Fruit fly (Drosophila melanogaster) whole organism, embryonic: ENCODE measurements around the gene Cad89D.

Experiments used
- BEAF-32 ChIP-seq: fragments of 200-800 bp; sonication (Bioruptor generic); optimal IDR thresholded peaks from 3 replicates; lab custom pipeline; 2017; ENCODE audit warnings: missing biosample characterization, missing genetic modification characterization, mild to moderate bottlenecking, moderate library complexity, missing genetic modification reagents
- Bteb2 ChIP-seq: fragments of 200-800 bp; sonication (Bioruptor generic); optimal IDR thresholded peaks from 2 replicates; lab custom pipeline; 2016; ENCODE audit warnings: missing biosample characterization, missing genetic modification characterization
- CG10431 ChIP-seq: fragments of 200-800 bp; sonication (Bioruptor generic); optimal IDR thresholded peaks from 3 replicates; lab custom pipeline; 2018; ENCODE audit warnings: missing biosample characterization, mild to moderate bottlenecking, missing genetic modification characterization
- CG10462 ChIP-seq: fragments of 200-800 bp; sonication (Bioruptor generic); optimal IDR thresholded peaks from 2 replicates; lab custom pipeline; 2016; ENCODE audit warnings: missing biosample characterization, missing genetic modification characterization
- CG10959 ChIP-seq: fragments of 200-800 bp; sonication (Bioruptor generic); IDR thresholded peaks from 2 replicates; pipeline ENCODE4 v1.3.6; 2022; ENCODE audit warnings: missing biosample characterization, missing genetic modification characterization
- CG11560 ChIP-seq: fragments of 200-800 bp; sonication (Bioruptor generic); IDR thresholded peaks from 3 replicates; pipeline ENCODE4 v1.3.6; 2022; ENCODE audit warnings: missing biosample characterization, missing genetic modification characterization
- CG11696 ChIP-seq: fragments of 200-800 bp; sonication (Bioruptor generic); IDR thresholded peaks from 2 replicates; pipeline ENCODE4 v1.3.6; 2022; ENCODE audit warnings: missing biosample characterization, missing genetic modification characterization
- CG13424 ChIP-seq: fragments of 200-800 bp; sonication (Bioruptor generic); optimal IDR thresholded peaks from 2 replicates; lab custom pipeline; 2019; ENCODE audit warnings: missing biosample characterization, mild to moderate bottlenecking, missing genetic modification characterization, moderate library complexity
- CG14667 ChIP-seq: fragments of 200-800 bp; sonication (Bioruptor generic); IDR thresholded peaks from 2 replicates; pipeline ENCODE4 v1.3.6; 2022; ENCODE audit warnings: missing biosample characterization, missing genetic modification characterization
- CG15269 ChIP-seq: fragments of 200-800 bp; sonication (Bioruptor generic); optimal IDR thresholded peaks from 2 replicates; lab custom pipeline; 2018; ENCODE audit warnings: missing biosample characterization, mild to moderate bottlenecking, missing genetic modification characterization, moderate library complexity
- CG2120 ChIP-seq: fragments of 200-800 bp; sonication (Bioruptor generic); optimal IDR thresholded peaks from 3 replicates; lab custom pipeline; 2016; ENCODE audit warnings: missing biosample characterization, missing genetic modification characterization
- CG31388 ChIP-seq: fragments of 200-800 bp; sonication (Bioruptor generic); optimal IDR thresholded peaks from 2 replicates; lab custom pipeline; 2016; ENCODE audit warnings: missing biosample characterization, missing genetic modification characterization
- CG34224 ChIP-seq: fragments of 200-800 bp; sonication (Bioruptor generic); IDR thresholded peaks from 3 replicates; pipeline ENCODE4 v1.3.6; 2022; ENCODE audit warnings: missing biosample characterization, missing genetic modification characterization; ENCODE audit not compliant: partially characterized antibody
- CG34376 ChIP-seq: fragments of 200-800 bp; sonication (Bioruptor generic); optimal IDR thresholded peaks from 2 replicates; lab custom pipeline; 2018; ENCODE audit warnings: missing biosample characterization, mild to moderate bottlenecking, missing genetic modification characterization
- CG34422 ChIP-seq: fragments of 200-800 bp; sonication (Bioruptor generic); IDR thresholded peaks from 3 replicates; pipeline ENCODE4 v1.3.6; 2022; ENCODE audit warnings: missing biosample characterization, missing genetic modification characterization
- CG4328 ChIP-seq: fragments of 200-800 bp; sonication (Bioruptor generic); optimal IDR thresholded peaks from 3 replicates; lab custom pipeline; 2017; ENCODE audit warnings: missing biosample characterization, missing genetic modification reagents, missing genetic modification characterization
- CG43689 ChIP-seq: fragments of 200-800 bp; sonication (Bioruptor generic); IDR thresholded peaks from 2 replicates; pipeline ENCODE4 v1.3.6; 2022; ENCODE audit warnings: missing biosample characterization, missing genetic modification characterization
- CG4854 ChIP-seq: fragments of 200-800 bp; sonication (Bioruptor generic); optimal IDR thresholded peaks from 2 replicates; lab custom pipeline; 2016; ENCODE audit warnings: missing biosample characterization, missing genetic modification characterization, inconsistent platforms
- CG9437 ChIP-seq: fragments of 200-800 bp; sonication (Bioruptor generic); optimal IDR thresholded peaks from 2 replicates; lab custom pipeline; 2018; ENCODE audit warnings: missing biosample characterization, mild to moderate bottlenecking, missing genetic modification characterization
- Doc3 ChIP-seq: fragments of 200-800 bp; sonication (Bioruptor generic); IDR thresholded peaks from 3 replicates; pipeline ENCODE4 v1.3.6; 2022; ENCODE audit warnings: missing biosample characterization, missing genetic modification characterization; ENCODE audit not compliant: partially characterized antibody
- Drgx ChIP-seq: fragments of 200-800 bp; sonication (Bioruptor generic); IDR thresholded peaks from 2 replicates; pipeline ENCODE4 v1.3.6; 2022; ENCODE audit warnings: missing biosample characterization, missing genetic modification characterization
- HLH4C ChIP-seq: fragments of 200-800 bp; sonication (Bioruptor generic); IDR thresholded peaks from 3 replicates; pipeline ENCODE4 v1.3.6; 2022; ENCODE audit warnings: missing biosample characterization, missing genetic modification characterization; ENCODE audit not compliant: partially characterized antibody
- Hey ChIP-seq: fragments of 200-800 bp; sonication (Bioruptor generic); optimal IDR thresholded peaks from 3 replicates; lab custom pipeline; 2018; ENCODE audit warnings: missing biosample characterization, mild to moderate bottlenecking, missing genetic modification characterization
- Hr78 ChIP-seq, 2 experiments: fragments of 200-800 bp in 1 of 2; fragments of >200 bp in 1 of 2; sonication (Bioruptor generic) in 1 of 2; optimal IDR thresholded peaks; 2 replicates each; lab custom pipeline; 2017 to 2019; ENCODE audit warnings: missing biosample characterization in 2 of 2, missing genetic modification characterization in 2 of 2, mild to moderate bottlenecking in 1 of 2, moderate library complexity in 1 of 2
- Mad ChIP-seq: fragments of 200-800 bp; sonication (Bioruptor generic); optimal IDR thresholded peaks from 2 replicates; lab custom pipeline; 2016; ENCODE audit warnings: missing biosample characterization, missing genetic modification characterization
- Rfx ChIP-seq: fragments of 200-800 bp; sonication (Bioruptor generic); IDR thresholded peaks from 2 replicates; pipeline ENCODE4 v1.3.6; 2022; ENCODE audit warnings: missing biosample characterization, missing genetic modification characterization
- Rx ChIP-seq: fragments of 200-800 bp; sonication (Bioruptor generic); IDR thresholded peaks from 2 replicates; pipeline ENCODE4 v1.3.6; 2022; ENCODE audit warnings: missing biosample characterization, missing genetic modification characterization
- Xrp1 ChIP-seq: fragments of 200-800 bp; sonication (Bioruptor generic); IDR thresholded peaks from 2 replicates; pipeline ENCODE4 v1.3.6; 2022; ENCODE audit warnings: missing biosample characterization, missing genetic modification characterization
- cas ChIP-seq: fragments of 200-800 bp; sonication (Bioruptor generic); IDR thresholded peaks from 2 replicates; pipeline ENCODE4 v1.3.6; 2022; ENCODE audit warnings: missing biosample characterization, missing genetic modification characterization
- dan ChIP-seq: fragments of 200-800 bp; sonication (Bioruptor generic); IDR thresholded peaks from 2 replicates; pipeline ENCODE4 v1.3.6; 2022; ENCODE audit warnings: missing biosample characterization, missing genetic modification characterization
- dmrt11E ChIP-seq: fragments of 200-800 bp; sonication (Bioruptor generic); optimal IDR thresholded peaks from 3 replicates; lab custom pipeline; 2018; ENCODE audit warnings: missing biosample characterization, mild to moderate bottlenecking, missing genetic modification characterization, moderate library complexity
- dpn ChIP-seq, 2 experiments: fragments of 200-800 bp; sonication (Bioruptor generic); optimal IDR thresholded peaks; 3 replicates each; lab custom pipeline; 2016; ENCODE audit warnings: missing biosample characterization in 2 of 2, missing genetic modification characterization in 2 of 2
- en ChIP-seq: fragments of 200-800 bp; sonication (Bioruptor generic); optimal IDR thresholded peaks from 2 replicates; lab custom pipeline; 2016; ENCODE audit warnings: missing biosample characterization, missing genetic modification characterization
- ftz-f1 ChIP-seq: fragments of 200-800 bp; sonication (Bioruptor generic); optimal IDR thresholded peaks from 2 replicates; lab custom pipeline; 2016; ENCODE audit warnings: missing biosample characterization, missing genetic modification characterization
- gcm ChIP-seq: fragments of 200-800 bp; sonication (Bioruptor generic); optimal IDR thresholded peaks from 2 replicates; lab custom pipeline; 2019; ENCODE audit warnings: missing biosample characterization, mild to moderate bottlenecking, missing genetic modification characterization, moderate library complexity
- gro ChIP-seq: fragments of 200-800 bp; sonication (Bioruptor generic); optimal IDR thresholded peaks from 2 replicates; lab custom pipeline; 2016; ENCODE audit warnings: missing biosample characterization, missing genetic modification characterization
- jigr1 ChIP-seq: fragments of 200-800 bp; sonication (Bioruptor generic); IDR thresholded peaks from 3 replicates; pipeline ENCODE4 v1.3.6; 2022; ENCODE audit warnings: missing biosample characterization, missing genetic modification characterization
- kni ChIP-seq: fragments of 200-800 bp; sonication (Bioruptor generic); optimal IDR thresholded peaks from 3 replicates; lab custom pipeline; 2017; ENCODE audit warnings: mild to moderate bottlenecking, missing biosample characterization, missing genetic modification reagents, missing genetic modification characterization
- lbe ChIP-seq: fragments of 200-800 bp; sonication (Bioruptor generic); optimal IDR thresholded peaks from 2 replicates; lab custom pipeline; 2016; ENCODE audit warnings: missing biosample characterization, mild to moderate bottlenecking, missing genetic modification characterization
- oc ChIP-seq: fragments of 200-800 bp; sonication (Bioruptor generic); optimal IDR thresholded peaks from 2 replicates; lab custom pipeline; 2018; ENCODE audit warnings: missing biosample characterization, mild to moderate bottlenecking, missing genetic modification characterization, moderate library complexity
- p53 ChIP-seq: fragments of 200-800 bp; sonication (Bioruptor generic); optimal IDR thresholded peaks from 2 replicates; lab custom pipeline; 2016; ENCODE audit warnings: missing biosample characterization, missing genetic modification characterization
- peb ChIP-seq: fragments of 200-800 bp; sonication (Bioruptor generic); IDR thresholded peaks from 2 replicates; pipeline ENCODE4 v1.3.6; 2022; ENCODE audit warnings: missing biosample characterization, missing genetic modification characterization
- pfk ChIP-seq: fragments of 200-800 bp; sonication (Bioruptor generic); optimal IDR thresholded peaks from 2 replicates; lab custom pipeline; 2018; ENCODE audit warnings: missing biosample characterization, mild to moderate bottlenecking, missing genetic modification characterization, moderate library complexity
- pnt ChIP-seq: fragments of 200-800 bp; sonication (Bioruptor generic); optimal IDR thresholded peaks from 3 replicates; lab custom pipeline; 2016; ENCODE audit warnings: missing biosample characterization, missing genetic modification characterization
- schlank ChIP-seq: fragments of 200-800 bp; sonication (Bioruptor generic); optimal IDR thresholded peaks from 2 replicates; lab custom pipeline; 2018; ENCODE audit warnings: missing biosample characterization, mild to moderate bottlenecking, missing genetic modification characterization
- slp2 ChIP-seq: fragments of 200-800 bp; sonication (Bioruptor generic); optimal IDR thresholded peaks from 2 replicates; lab custom pipeline; 2016; ENCODE audit warnings: missing biosample characterization, missing genetic modification characterization
- tin ChIP-seq: fragments of 200-800 bp; sonication (Bioruptor generic); optimal IDR thresholded peaks from 3 replicates; lab custom pipeline; 2016; ENCODE audit warnings: missing biosample characterization, missing genetic modification characterization
- toy ChIP-seq: fragments of 200-800 bp; sonication (Bioruptor generic); IDR thresholded peaks from 2 replicates; pipeline ENCODE4 v1.3.6; 2022; ENCODE audit warnings: missing biosample characterization, missing genetic modification characterization
- tup ChIP-seq: fragments of 200-800 bp; sonication (Bioruptor generic); optimal IDR thresholded peaks from 2 replicates; lab custom pipeline; 2016; ENCODE audit warnings: missing biosample characterization, mild to moderate bottlenecking, missing genetic modification characterization, moderate library complexity
- z ChIP-seq: fragments of 200-800 bp; sonication (Bioruptor generic); IDR thresholded peaks from 3 replicates; pipeline ENCODE4 v1.3.6; 2022; ENCODE audit warnings: missing biosample characterization, missing genetic modification characterization

Cad89D gene

dm6 chr3R:16469501-16470263, 25.5 kb downstream of the Cad89D start, which contains the start of the genes CG42232 and CSN5:
Gene CG42232 (minus strand): TSS chr3R:16469663.
Gene CSN5 (plus strand): TSS chr3R:16470099.
- TF ChIP-seq Rfx: peak; percentile 65; the same call in 1 of the 2 replicates
- TF ChIP-seq peb: no peak
- TF ChIP-seq CG10462 (GFP tag; lab: Kevin White, UChicago): peak; percentile 45
- no peak for TF ChIP-seq CG43689 (GFP tag; lab: Robert Waterston, UW)
- no peak for TF ChIP-seq Hey (tag; lab: Kevin White, UChicago)
- no peak for TF ChIP-seq dan (GFP tag; lab: Robert Waterston, UW)
- TF ChIP-seq pfk (GFP tag; lab: Kevin White, UChicago): no peak
- no peak for TF ChIP-seq CG15269 (tag; lab: Kevin White, UChicago)
- TF ChIP-seq pnt (GFP tag; lab: Kevin White, UChicago): peak; percentile 65
- TF ChIP-seq cas: peak; percentile 31; the same call in 1 of the 2 replicates
- TF ChIP-seq schlank: no peak
- TF ChIP-seq oc (tag; lab: Kevin White, UChicago): no peak
- TF ChIP-seq kni: no peak
- no peak for TF ChIP-seq CG2120 (GFP tag; lab: Kevin White, UChicago)
- TF ChIP-seq CG10959 (GFP tag; lab: Robert Waterston, UW): no peak
- peak; percentile 57 for TF ChIP-seq BEAF-32 (GFP tag; lab: Kevin White, UChicago)
- TF ChIP-seq CG4854 (GFP tag; lab: Kevin White, UChicago): no peak
- TF ChIP-seq CG13424 (tag; lab: Kevin White, UChicago): no peak
- TF ChIP-seq CG34376: no peak
- TF ChIP-seq slp2 (GFP tag; lab: Kevin White, UChicago): no peak
- TF ChIP-seq jigr1 (GFP tag; lab: Robert Waterston, UW): no peak
- peak; percentile 39 for TF ChIP-seq CG31388 (GFP tag; lab: Kevin White, UChicago)
- TF ChIP-seq z (GFP tag; lab: Robert Waterston, UW): no peak
- peak; percentile 21; the same call in 1 of the 3 replicates for TF ChIP-seq CG34422 (GFP tag; lab: Robert Waterston, UW)
- peak; percentile 27 for TF ChIP-seq CG4328 (GFP tag; lab: Kevin White, UChicago)
- peak; percentile 59 for TF ChIP-seq CG9437
- TF ChIP-seq Rx (GFP tag; lab: Robert Waterston, UW): peak; percentile 30; the same call in 1 of the 2 replicates
- no peak for TF ChIP-seq CG11560 (tag; lab: Robert Waterston, UW)
- peak; percentile 68 for TF ChIP-seq dmrt11E (tag; lab: Kevin White, UChicago)
- no peak for TF ChIP-seq CG14667 (GFP tag; lab: Robert Waterston, UW)
- no peak for TF ChIP-seq CG11696 (GFP tag; lab: Robert Waterston, UW)
- 0 out of 3 replicates have a peak, but pooled peaks have one; percentile 43 for TF ChIP-seq HLH4C (GFP tag; lab: Robert Waterston, UW)
- no peak for TF ChIP-seq CG34224 (GFP tag; lab: Robert Waterston, UW)
- TF ChIP-seq p53 (GFP tag; lab: Kevin White, UChicago): peak; percentile 49
- no peak for TF ChIP-seq Bteb2 (GFP tag; lab: Kevin White, UChicago)
- TF ChIP-seq tup (GFP tag; lab: Kevin White, UChicago): peak; percentile 9
- no peak for TF ChIP-seq toy (GFP tag; lab: Robert Waterston, UW)
- TF ChIP-seq gro (GFP tag; lab: Kevin White, UChicago): no peak
- TF ChIP-seq dpn (GFP tag; optimal IDR thresholded peaks at IDR 0.05; lab: Kevin White, UChicago): peak in 1 of 2 experiments; percentile 69
- TF ChIP-seq gcm (GFP tag; lab: Kevin White, UChicago): no peak
- TF ChIP-seq Xrp1 (GFP tag; lab: Robert Waterston, UW): peak; percentile 55; the same call in 1 of the 2 replicates
- TF ChIP-seq tin (GFP tag; lab: Kevin White, UChicago): peak; percentile 48
- TF ChIP-seq Drgx (GFP tag; lab: Robert Waterston, UW): no peak
- no peak for TF ChIP-seq ftz-f1 (GFP tag; lab: Kevin White, UChicago)
- no peak for TF ChIP-seq Hr78 (GFP tag; optimal IDR thresholded peaks at IDR 0.05; lab: Kevin White, UChicago)
- TF ChIP-seq Doc3 (GFP tag; lab: Robert Waterston, UW): no peak
- TF ChIP-seq Mad: peak; percentile 47
- TF ChIP-seq en (GFP tag; lab: Kevin White, UChicago): no peak
- no peak for TF ChIP-seq CG10431 (GFP tag; lab: Kevin White, UChicago)
- TF ChIP-seq lbe (GFP tag; lab: Kevin White, UChicago): no peak
